Worm (Caenorhabditis elegans): ENCODE measurements around the gene syx-5.

- TF ChIP-seq ztf-23 (GFP tag; IDR thresholded peaks at IDR 0.05) (no peak), cog-1 (tag; optimal IDR thresholded peaks at IDR 0.05) (no peak), med-1 (GFP tag; optimal IDR thresholded peaks at IDR 0.05; ENCODE audit: insufficient read depth) (no peak), flt-1 (GFP tag; IDR thresholded peaks at IDR 0.05) (no peak), tab-1 (GFP tag; IDR thresholded peaks at IDR 0.05) (no peak), T22C8.4 (GFP tag; IDR thresholded peaks at IDR 0.05) (no peak), klf-2 (GFP tag; conservative IDR thresholded peaks at IDR 0.05) (no peak), ztf-29 (GFP tag; IDR thresholded peaks at IDR 0.05) (no peak)
Measured at ce11 chrV:11773934-11774333, 9.2 kb downstream of the syx-5 start.

Data from whole organism, midembryonic.